Worm (Caenorhabditis elegans) whole organism, young adult: ENCODE results near the gene Y66D12A.3.

Experiments used
- F23B12.7 ChIP-seq: sonication (generic microtip); optimal IDR thresholded peaks from 2 replicates; lab custom pipeline; 2017; ENCODE audit warnings: missing genetic modification characterization, mild to moderate bottlenecking, missing compliant biosample characterization, antibody characterized with exemption, moderate library complexity; ENCODE audit not compliant: insufficient read depth
- attf-3 ChIP-seq: fragments of 200-800 bp; sonication (Bioruptor generic); conservative IDR thresholded peaks from 2 replicates; pipeline ENCODE4 v1.3.6; 2022; ENCODE audit warnings: missing genetic modification reagents, missing genetic modification characterization, missing compliant biosample characterization

DNA sequence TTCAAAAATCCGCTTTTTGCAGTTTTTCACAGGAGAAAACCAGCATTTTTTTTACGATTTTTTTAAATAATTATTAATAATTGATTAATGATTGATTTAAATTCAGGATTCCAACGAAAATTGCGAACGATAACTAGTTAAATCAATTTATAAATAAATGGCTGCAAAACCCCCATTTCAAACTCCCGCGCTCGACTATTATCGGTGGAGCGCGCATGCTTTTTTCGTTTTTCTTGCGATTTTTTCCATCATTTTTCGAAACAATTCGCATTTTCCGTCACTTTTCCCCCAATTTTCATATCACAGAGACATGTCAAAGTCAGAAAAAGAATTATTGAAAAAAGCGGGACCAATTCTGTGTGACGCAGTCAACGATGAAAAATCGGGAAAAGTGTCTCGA is 23.4 kb upstream of the Y66D12A.3 start, which contains the start of gene Y66D12A.10:
- TF ChIP-seq F23B12.7 (tag; lab: Kevin White, UChicago) (peak; percentile 23), attf-3 (GFP tag; lab: Robert Waterston, UW) (no peak)
